Fruit fly (Drosophila melanogaster): ENCODE results near the gene spn-A.

The spn-A gene

dm6 chr3R:30021559-30022451, 34.0 kb downstream of the spn-A start, which contains the start of gene Mgat2 (continued):
- TF ChIP-seq Atf3 (GFP tag; optimal IDR thresholded peaks at IDR 0.05) (no peak), CG4360 (GFP tag; IDR thresholded peaks at IDR 0.05) (peak; percentile 92), Usf (GFP tag; optimal IDR thresholded peaks at IDR 0.05) (no peak), CG6175 (GFP tag; IDR thresholded peaks at IDR 0.05) (peak; percentile 82; the same call in 2 of the 3 replicates), CG8478 (optimal IDR thresholded peaks at IDR 0.05) (peak; percentile 58), Gsc (GFP tag; IDR thresholded peaks at IDR 0.05) (no peak), CG16779 (GFP tag; IDR thresholded peaks at IDR 0.05) (no peak), CG17359 (tag; optimal IDR thresholded peaks at IDR 0.05) (no peak), CG3163 (GFP tag; optimal IDR thresholded peaks at IDR 0.05) (no peak), CG2678 (tag; optimal IDR thresholded peaks at IDR 0.05) (no peak), CG34422 (GFP tag; IDR thresholded peaks at IDR 0.05) (peak; percentile 79; the same call in 1 of the 3 replicates), CG4707 (GFP tag; optimal IDR thresholded peaks at IDR 0.05) (peak; percentile 62), fru (optimal IDR thresholded peaks at IDR 0.05) (no peak), slp2 (GFP tag; optimal IDR thresholded peaks at IDR 0.05) (no peak), prd (optimal IDR thresholded peaks at IDR 0.05) (no peak), prd (GFP tag; IDR thresholded peaks at IDR 0.05) (no peak), CG12236 (GFP tag; optimal IDR thresholded peaks at IDR 0.05) (peak; percentile 14), kni (GFP tag; optimal IDR thresholded peaks at IDR 0.05) (peak; percentile 90), pros (GFP tag; optimal IDR thresholded peaks at IDR 0.05) (peak; percentile 62), Neu2 (GFP tag; optimal IDR thresholded peaks at IDR 0.05; ENCODE audit: borderline replicate concordance) (no peak), scrt (GFP tag; optimal IDR thresholded peaks at IDR 0.05) (peak; percentile 32), Side (GFP tag; optimal IDR thresholded peaks at IDR 0.05) (peak; percentile 63), H15 (GFP tag; IDR thresholded peaks at IDR 0.05) (no peak), CG1603 (tag; optimal IDR thresholded peaks at IDR 0.05) (peak; percentile 44), Aef1 (GFP tag; IDR thresholded peaks at IDR 0.05) (no peak; the same call in 2 of the 3 replicates), CG17912 (GFP tag; optimal IDR thresholded peaks at IDR 0.05) (no peak), h (optimal IDR thresholded peaks at IDR 0.05) (no peak), dpn (GFP tag; optimal IDR thresholded peaks at IDR 0.05) (no peak), Kr (GFP tag; optimal IDR thresholded peaks at IDR 0.05) (no peak), CG3065 (GFP tag; optimal IDR thresholded peaks at IDR 0.05) (no peak), gcm (GFP tag; optimal IDR thresholded peaks at IDR 0.05) (peak; percentile 97), CG34224 (GFP tag; IDR thresholded peaks at IDR 0.05; ENCODE audit: partially characterized antibody) (peak; percentile 97), bcd (GFP tag; optimal IDR thresholded peaks at IDR 0.05) (no peak), kay (GFP tag; optimal IDR thresholded peaks at IDR 0.05) (no peak), NC2β (GFP tag; optimal IDR thresholded peaks at IDR 0.05) (peak; percentile 41), tll (GFP tag; optimal IDR thresholded peaks at IDR 0.05) (peak in 1 of 2 experiments; percentile 45), sim (GFP tag; IDR thresholded peaks at IDR 0.05) (no peak), CG4730 (GFP tag; IDR thresholded peaks at IDR 0.05) (no peak), CG8290 (GFP tag; optimal IDR thresholded peaks at IDR 0.05) (no peak), CG8290 (tag; optimal IDR thresholded peaks at IDR 0.05) (peak in 1 of 2 experiments; percentile 73), cg (GFP tag; optimal IDR thresholded peaks at IDR 0.05) (peak; percentile 96), CG10366 (GFP tag; IDR thresholded peaks at IDR 0.05) (no peak), CG3838 (GFP tag; optimal IDR thresholded peaks at IDR 0.05) (no peak), CG14050 (GFP tag; IDR thresholded peaks at IDR 0.05) (no peak), hkb (optimal IDR thresholded peaks at IDR 0.05) (no peak), hkb (GFP tag; IDR thresholded peaks at IDR 0.05) (peak; percentile 60; the same call in 1 of the 2 replicates), bsh (GFP tag; optimal IDR thresholded peaks at IDR 0.05) (peak; percentile 18 to 61), CG8944 (GFP tag; optimal IDR thresholded peaks at IDR 0.05) (no peak), CG7963 (GFP tag; IDR thresholded peaks at IDR 0.05; ENCODE audit: partially characterized antibody) (peak; percentile 82)
